Worm (Caenorhabditis elegans) whole organism, L1 larva: ENCODE data around the gene str-88.

Source experiments
- blmp-1 ChIP-seq: fragments of 150-350 bp; optimal IDR thresholded peaks from 2 replicates; lab custom pipeline; 2014; ENCODE audit warnings: missing biosample characterization, missing genetic modification characterization
- nhr-28 ChIP-seq: fragments of 150-350 bp; optimal IDR thresholded peaks from 2 replicates; lab custom pipeline; 2014; ENCODE audit warnings: missing biosample characterization, missing genetic modification characterization
- unc-30 ChIP-seq: sonication (generic microtip); optimal IDR thresholded peaks from 2 replicates; lab custom pipeline; 2017; ENCODE audit warnings: missing biosample characterization, missing genetic modification characterization

- TF ChIP-seq unc-30 (no peak), blmp-1 (tag; lab: Kevin White, UChicago) (no peak), nhr-28 (tag; lab: Kevin White, UChicago) (no peak)
Measured at ce11 chrV:15392064-15392463, 8.4 kb upstream of the str-88 start.
